Fruit fly (Drosophila melanogaster) whole organism, embryonic: Measurements from ENCODE around the gene CG13306.

Source experiments
- ATbp ChIP-seq: fragments of 200-800 bp; sonication (Bioruptor generic); optimal IDR thresholded peaks from 2 replicates; lab custom pipeline; 2017; ENCODE audit warnings: missing biosample characterization, mild to moderate bottlenecking, missing genetic modification characterization, missing genetic modification reagents
- Bteb2 ChIP-seq: fragments of 200-800 bp; sonication (Bioruptor generic); optimal IDR thresholded peaks from 2 replicates; lab custom pipeline; 2016; ENCODE audit warnings: missing biosample characterization, missing genetic modification characterization
- CG11504 ChIP-seq: fragments of 200-800 bp; sonication (Bioruptor generic); optimal IDR thresholded peaks from 3 replicates; lab custom pipeline; 2019; ENCODE audit warnings: missing biosample characterization, mild to moderate bottlenecking, missing genetic modification characterization, moderate library complexity
- CG11695 ChIP-seq: fragments of 200-800 bp; sonication (Bioruptor generic); IDR thresholded peaks from 3 replicates; pipeline ENCODE4 v1.3.6; 2022; ENCODE audit warnings: missing biosample characterization, missing genetic modification characterization
- CG12391 ChIP-seq: fragments of 200-800 bp; sonication (Bioruptor generic); optimal IDR thresholded peaks from 3 replicates; lab custom pipeline; 2018; ENCODE audit warnings: missing biosample characterization, mild to moderate bottlenecking, missing genetic modification characterization, moderate library complexity
- CG13287 ChIP-seq: fragments of 200-800 bp; sonication (Bioruptor generic); IDR thresholded peaks from 2 replicates; pipeline ENCODE4 v1.3.6; 2022; ENCODE audit warnings: missing biosample characterization, missing genetic modification characterization; ENCODE audit not compliant: partially characterized antibody
- CG14441 ChIP-seq: fragments of 200-800 bp; sonication (Bioruptor generic); IDR thresholded peaks from 2 replicates; pipeline ENCODE4 v1.3.6; 2022; ENCODE audit warnings: missing biosample characterization, missing genetic modification characterization
- CG15601 ChIP-seq: fragments of 200-800 bp; sonication (Bioruptor generic); optimal IDR thresholded peaks from 3 replicates; lab custom pipeline; 2019; ENCODE audit warnings: missing biosample characterization, mild to moderate bottlenecking, missing genetic modification characterization, moderate library complexity
- CG17361 ChIP-seq: fragments of 200-800 bp; sonication (Bioruptor generic); IDR thresholded peaks from 3 replicates; pipeline ENCODE4 v1.3.6; 2022; ENCODE audit warnings: missing biosample characterization, missing genetic modification characterization
- CG17568 ChIP-seq: fragments of 200-800 bp; sonication (Bioruptor generic); optimal IDR thresholded peaks from 2 replicates; lab custom pipeline; 2018; ENCODE audit warnings: missing biosample characterization, mild to moderate bottlenecking, missing genetic modification characterization, moderate library complexity
- CG2129 ChIP-seq: fragments of 200-800 bp; sonication (Bioruptor generic); IDR thresholded peaks from 2 replicates; pipeline ENCODE4 v1.3.6; 2022; ENCODE audit warnings: missing biosample characterization, missing genetic modification characterization; ENCODE audit not compliant: partially characterized antibody
- CG34224 ChIP-seq: fragments of 200-800 bp; sonication (Bioruptor generic); IDR thresholded peaks from 3 replicates; pipeline ENCODE4 v1.3.6; 2022; ENCODE audit warnings: missing biosample characterization, missing genetic modification characterization; ENCODE audit not compliant: partially characterized antibody
- CG43689 ChIP-seq: fragments of 200-800 bp; sonication (Bioruptor generic); IDR thresholded peaks from 2 replicates; pipeline ENCODE4 v1.3.6; 2022; ENCODE audit warnings: missing biosample characterization, missing genetic modification characterization
- CG4404 ChIP-seq: fragments of 200-800 bp; sonication (Bioruptor generic); IDR thresholded peaks from 2 replicates; pipeline ENCODE4 v1.3.6; 2022; ENCODE audit warnings: missing biosample characterization, missing genetic modification characterization
- CG4707 ChIP-seq: fragments of 200-800 bp; sonication (Bioruptor generic); optimal IDR thresholded peaks from 2 replicates; lab custom pipeline; 2018; ENCODE audit warnings: missing biosample characterization, mild to moderate bottlenecking, missing genetic modification characterization, moderate library complexity
- CG6254 ChIP-seq: fragments of 200-800 bp; sonication (Bioruptor generic); optimal IDR thresholded peaks from 3 replicates; lab custom pipeline; 2017; ENCODE audit warnings: mild to moderate bottlenecking, missing biosample characterization, missing genetic modification reagents, missing genetic modification characterization
- CG6654 ChIP-seq: fragments of 200-800 bp; sonication (Bioruptor generic); optimal IDR thresholded peaks from 2 replicates; lab custom pipeline; 2017; ENCODE audit warnings: missing biosample characterization, mild to moderate bottlenecking, missing genetic modification characterization
- CG8089 ChIP-seq: fragments of 200-800 bp; sonication (Bioruptor generic); optimal IDR thresholded peaks from 3 replicates; lab custom pipeline; 2016; ENCODE audit warnings: missing biosample characterization, missing genetic modification characterization
- CG9817 ChIP-seq: fragments of 200-800 bp; sonication (Bioruptor generic); optimal IDR thresholded peaks from 2 replicates; lab custom pipeline; 2018; ENCODE audit warnings: missing biosample characterization, mild to moderate bottlenecking, missing genetic modification characterization, moderate library complexity
- D19A ChIP-seq: fragments of 200-800 bp; optimal IDR thresholded peaks from 3 replicates; lab custom pipeline; 2019; ENCODE audit warnings: missing biosample characterization, mild to moderate bottlenecking, missing genetic modification characterization, moderate library complexity
- HLH54F ChIP-seq: fragments of 200-800 bp; sonication (Bioruptor generic); optimal IDR thresholded peaks from 3 replicates; lab custom pipeline; 2016; ENCODE audit warnings: missing biosample characterization, missing genetic modification characterization
- Hmx ChIP-seq: fragments of 200-800 bp; sonication (Bioruptor generic); optimal IDR thresholded peaks from 2 replicates; lab custom pipeline; 2016; ENCODE audit warnings: missing biosample characterization, missing genetic modification characterization
- NC2α ChIP-seq: fragments of 200-800 bp; sonication (Bioruptor generic); optimal IDR thresholded peaks from 2 replicates; lab custom pipeline; 2016; ENCODE audit warnings: missing biosample characterization, missing genetic modification characterization
- Ptx1 ChIP-seq: fragments of 200-800 bp; sonication (Bioruptor generic); IDR thresholded peaks from 2 replicates; pipeline ENCODE4 v1.3.6; 2022; ENCODE audit warnings: missing biosample characterization, missing genetic modification characterization
- ac ChIP-seq: fragments of 200-800 bp; sonication (Bioruptor generic); optimal IDR thresholded peaks from 3 replicates; lab custom pipeline; 2017; ENCODE audit warnings: missing biosample characterization, mild to moderate bottlenecking, missing genetic modification characterization
- btn ChIP-seq: fragments of 200-800 bp; sonication (Bioruptor generic); optimal IDR thresholded peaks from 2 replicates; lab custom pipeline; 2016; ENCODE audit warnings: missing biosample characterization, missing genetic modification characterization
- chn ChIP-seq: fragments of 200-800 bp; sonication (Bioruptor generic); optimal IDR thresholded peaks from 2 replicates; lab custom pipeline; 2016; ENCODE audit warnings: missing biosample characterization, missing genetic modification characterization
- dati ChIP-seq: fragments of 200-800 bp; sonication (Bioruptor generic); IDR thresholded peaks from 2 replicates; pipeline ENCODE4 v1.3.6; 2022; ENCODE audit warnings: missing biosample characterization, missing genetic modification characterization
- disco-r ChIP-seq: fragments of 200-800 bp; sonication (Bioruptor generic); optimal IDR thresholded peaks from 2 replicates; lab custom pipeline; 2016; ENCODE audit warnings: missing biosample characterization, missing genetic modification characterization
- ewg ChIP-seq: fragments of 200-800 bp; sonication (Bioruptor generic); optimal IDR thresholded peaks from 3 replicates; lab custom pipeline; 2017; ENCODE audit warnings: mild to moderate bottlenecking, missing biosample characterization, missing genetic modification reagents, missing genetic modification characterization
- exex ChIP-seq: fragments of 200-800 bp; sonication (Bioruptor generic); optimal IDR thresholded peaks from 4 replicates; lab custom pipeline; 2018; ENCODE audit warnings: missing biosample characterization, mild to moderate bottlenecking, missing genetic modification characterization, moderate library complexity
- fd96Cb ChIP-seq: fragments of 200-800 bp; sonication (Bioruptor generic); optimal IDR thresholded peaks from 2 replicates; lab custom pipeline; 2018; ENCODE audit warnings: missing biosample characterization, mild to moderate bottlenecking, missing genetic modification characterization, moderate library complexity
- gsb-n ChIP-seq: fragments of 200-800 bp; sonication (Bioruptor generic); optimal IDR thresholded peaks from 3 replicates; lab custom pipeline; 2018; ENCODE audit warnings: missing biosample characterization, mild to moderate bottlenecking, missing genetic modification characterization
- h ChIP-seq: fragments of >200 bp; optimal IDR thresholded peaks from 2 replicates; lab custom pipeline; 2017
- ind ChIP-seq: fragments of 200-800 bp; sonication (Bioruptor generic); optimal IDR thresholded peaks from 3 replicates; lab custom pipeline; 2016; ENCODE audit warnings: missing biosample characterization, missing genetic modification characterization
- insv ChIP-seq, 2 experiments: fragments of 200-800 bp; sonication (Bioruptor generic); optimal IDR thresholded peaks; 3 replicates each; lab custom pipeline; 2016 to 2018; ENCODE audit warnings: missing biosample characterization in 2 of 2, missing genetic modification characterization in 2 of 2
- kah ChIP-seq: fragments of 200-800 bp; sonication (Bioruptor generic); optimal IDR thresholded peaks from 2 replicates; lab custom pipeline; 2018; ENCODE audit warnings: missing biosample characterization, mild to moderate bottlenecking, missing genetic modification characterization
- knrl ChIP-seq: fragments of 200-800 bp; sonication (Bioruptor generic); IDR thresholded peaks from 3 replicates; pipeline ENCODE4 v1.3.6; 2022; ENCODE audit warnings: missing biosample characterization, missing genetic modification characterization; ENCODE audit not compliant: partially characterized antibody
- luna ChIP-seq: fragments of 200-800 bp; sonication (Bioruptor generic); optimal IDR thresholded peaks from 2 replicates; lab custom pipeline; 2016; ENCODE audit warnings: missing biosample characterization, missing genetic modification characterization
- nmo ChIP-seq: fragments of 200-800 bp; sonication (Bioruptor generic); optimal IDR thresholded peaks from 2 replicates; lab custom pipeline; 2018; ENCODE audit warnings: missing biosample characterization, mild to moderate bottlenecking, missing genetic modification characterization, moderate library complexity
- peb ChIP-seq: fragments of 200-800 bp; sonication (Bioruptor generic); IDR thresholded peaks from 2 replicates; pipeline ENCODE4 v1.3.6; 2022; ENCODE audit warnings: missing biosample characterization, missing genetic modification characterization
- pfk ChIP-seq: fragments of 200-800 bp; sonication (Bioruptor generic); optimal IDR thresholded peaks from 2 replicates; lab custom pipeline; 2018; ENCODE audit warnings: missing biosample characterization, mild to moderate bottlenecking, missing genetic modification characterization, moderate library complexity
- prd ChIP-seq, 3 experiments: fragments of >200 bp in 2 of 3; fragments of 200-800 bp in 1 of 3; sonication (Bioruptor generic) in 1 of 3; optimal IDR thresholded peaks in 2 of 3; IDR thresholded peaks in 1 of 3; 2 replicates in 2 of 3; 3 replicates in 1 of 3; pipeline versions ENCODE4 v1.3.6 to Lab custom; 2017 to 2022; ENCODE audit warnings: missing biosample characterization in 1 of 3, missing genetic modification characterization in 1 of 3
- row ChIP-seq: fragments of 200-800 bp; sonication (Bioruptor generic); IDR thresholded peaks from 3 replicates; pipeline ENCODE4 v1.3.6; 2022; ENCODE audit warnings: missing biosample characterization, missing genetic modification characterization
- sd ChIP-seq: fragments of 200-800 bp; sonication (Bioruptor generic); optimal IDR thresholded peaks from 3 replicates; lab custom pipeline; 2018; ENCODE audit warnings: missing biosample characterization, mild to moderate bottlenecking, missing genetic modification characterization, moderate library complexity
- sens ChIP-seq: fragments of 200-800 bp; sonication (Bioruptor generic); peaks from one replicate; lab custom pipeline; 2016; ENCODE audit warnings: missing biosample characterization, missing genetic modification characterization
- slbo ChIP-seq: fragments of 200-800 bp; sonication (Bioruptor generic); IDR thresholded peaks from 2 replicates; pipeline ENCODE4 v1.3.6; 2022; ENCODE audit warnings: missing biosample characterization, missing genetic modification characterization
- tup ChIP-seq: fragments of 200-800 bp; sonication (Bioruptor generic); optimal IDR thresholded peaks from 2 replicates; lab custom pipeline; 2016; ENCODE audit warnings: missing biosample characterization, mild to moderate bottlenecking, missing genetic modification characterization, moderate library complexity
- unc-4 ChIP-seq: fragments of 200-800 bp; sonication (Bioruptor generic); IDR thresholded peaks from 2 replicates; pipeline ENCODE4 v1.3.6; 2022; ENCODE audit warnings: missing biosample characterization, missing genetic modification characterization; ENCODE audit not compliant: partially characterized antibody
- vvl ChIP-seq: fragments of 200-800 bp; sonication (Bioruptor generic); IDR thresholded peaks from 2 replicates; pipeline ENCODE4 v1.3.6; 2022; ENCODE audit warnings: missing biosample characterization, missing genetic modification characterization
- zf30C ChIP-seq: fragments of 200-800 bp; sonication (Bioruptor generic); optimal IDR thresholded peaks from 3 replicates; lab custom pipeline; 2018; ENCODE audit warnings: missing biosample characterization, mild to moderate bottlenecking, missing genetic modification characterization

The CG13306 gene

dm6 chr3L:8718602-8719001, 30.9 kb downstream of the CG13306 start (continued):
- no peak for TF ChIP-seq D19A (tag; lab: Kevin White, UChicago)
- no peak for TF ChIP-seq zf30C
- no peak for TF ChIP-seq Bteb2 (GFP tag; lab: Kevin White, UChicago)
- TF ChIP-seq CG11695 = peak; percentile 92
- TF ChIP-seq CG14441 (GFP tag; lab: Robert Waterston, UW) = no peak
- no peak for TF ChIP-seq peb
- TF ChIP-seq unc-4 = peak; percentile 80
- no peak for TF ChIP-seq CG12391
- peak; percentile 40 for TF ChIP-seq sens (GFP tag; lab: Kevin White, UChicago)
- TF ChIP-seq dati (GFP tag; lab: Robert Waterston, UW) = no peak
- no peak for TF ChIP-seq ATbp
- TF ChIP-seq sd (tag; lab: Kevin White, UChicago) = peak; percentile 95
- TF ChIP-seq Ptx1 = 0 out of 2 replicates have a peak, but pooled peaks have one; percentile 19
- peak; percentile 1 for TF ChIP-seq ewg
- no peak for TF ChIP-seq gsb-n (tag; lab: Kevin White, UChicago)
- no peak for TF ChIP-seq Hmx (GFP tag; lab: Kevin White, UChicago)
- no peak for TF ChIP-seq h (lab: Kevin White, UChicago)
- TF ChIP-seq insv (GFP tag; optimal IDR thresholded peaks at IDR 0.05; lab: Kevin White, UChicago) = no peak
- TF ChIP-seq slbo (GFP tag; lab: Robert Waterston, UW) = no peak
- peak; percentile 84 for TF ChIP-seq CG13287 (GFP tag; lab: Robert Waterston, UW)
- TF ChIP-seq CG6254 = no peak
- no peak for TF ChIP-seq ac
- TF ChIP-seq tup = no peak
- TF ChIP-seq CG8089 (GFP tag; lab: Kevin White, UChicago) = no peak
- TF ChIP-seq btn (GFP tag; lab: Kevin White, UChicago) = no peak
- no peak for TF ChIP-seq chn
- TF ChIP-seq CG15601 (tag; lab: Kevin White, UChicago) = no peak
- no peak for TF ChIP-seq NC2α (GFP tag; lab: Kevin White, UChicago)
- no peak for TF ChIP-seq exex (tag; lab: Kevin White, UChicago)
- peak; percentile 77 for TF ChIP-seq knrl (GFP tag; lab: Robert Waterston, UW)
- TF ChIP-seq disco-r (GFP tag; lab: Kevin White, UChicago) = no peak
- no peak for TF ChIP-seq CG9817
- TF ChIP-seq ind (GFP tag; lab: Kevin White, UChicago) = no peak
- no peak for TF ChIP-seq vvl (GFP tag; lab: Robert Waterston, UW)
- no peak for TF ChIP-seq CG43689
- peak; percentile 18 for TF ChIP-seq nmo (GFP tag; lab: Kevin White, UChicago)
- no peak for TF ChIP-seq prd (optimal IDR thresholded peaks at IDR 0.05; lab: Kevin White, UChicago)
- no peak for TF ChIP-seq prd (GFP tag; IDR thresholded peaks at IDR 0.05; lab: Robert Waterston, UW)
- TF ChIP-seq row (GFP tag; lab: Robert Waterston, UW) = no peak
- TF ChIP-seq CG34224 (GFP tag; lab: Robert Waterston, UW) = peak; percentile 78
- no peak for TF ChIP-seq luna
- no peak for TF ChIP-seq HLH54F
- peak; percentile 31; the same call in 1 of the 2 replicates for TF ChIP-seq CG2129 (GFP tag; lab: Robert Waterston, UW)
- TF ChIP-seq CG4404 (GFP tag; lab: Robert Waterston, UW) = no peak
- TF ChIP-seq CG17568 = no peak
- TF ChIP-seq CG11504 (tag; lab: Kevin White, UChicago) = peak; percentile 52
- no peak for TF ChIP-seq CG6654
- no peak for TF ChIP-seq kah
- no peak for TF ChIP-seq CG4707 (GFP tag; lab: Kevin White, UChicago)
- no peak for TF ChIP-seq pfk (GFP tag; lab: Kevin White, UChicago)
- no peak for TF ChIP-seq fd96Cb (tag; lab: Kevin White, UChicago)
- peak; percentile 30; the same call in 1 of the 3 replicates for TF ChIP-seq CG17361 (GFP tag; lab: Robert Waterston, UW)
